Worm (Caenorhabditis elegans) whole organism, early embryonic: ENCODE data around the gene C07H6.9.
A peak's percentile ranks its signal among the peaks of the same experiment; 100 is the strongest.

Source experiments
- B0310.2 ChIP-seq: sonication (generic microtip); optimal IDR thresholded peaks from 2 replicates; lab custom pipeline; 2016; ENCODE audit warnings: mild to moderate bottlenecking, missing genetic modification characterization, missing compliant biosample characterization
- F13C5.2 ChIP-seq: sonication (generic microtip); optimal IDR thresholded peaks from 2 replicates; lab custom pipeline; 2017; ENCODE audit warnings: mild to moderate bottlenecking, missing genetic modification characterization, inconsistent platforms, missing compliant biosample characterization
- aly-1 ChIP-seq: sonication (generic microtip); optimal IDR thresholded peaks from 2 replicates; lab custom pipeline; 2016; ENCODE audit warnings: missing genetic modification characterization, missing compliant biosample characterization
- ama-1 ChIP-seq: fragments of 150-350 bp; optimal IDR thresholded peaks from 2 replicates; lab custom pipeline; 2014
- ceh-13 ChIP-seq: fragments of 200-800 bp; sonication (Bioruptor generic); optimal IDR thresholded peaks from 2 replicates; lab custom pipeline; 2018; ENCODE audit warnings: mild to moderate bottlenecking, missing genetic modification characterization, missing compliant biosample characterization
- ceh-36 ChIP-seq: sonication (generic microtip); optimal IDR thresholded peaks from 2 replicates; lab custom pipeline; 2016; ENCODE audit warnings: missing genetic modification characterization, inconsistent platforms, missing compliant biosample characterization
- ets-7 ChIP-seq: sonication (generic microtip); optimal IDR thresholded peaks from 2 replicates; lab custom pipeline; 2016; ENCODE audit warnings: missing genotype, missing genetic modification characterization, missing compliant biosample characterization
- flt-1 ChIP-seq: fragments of 200-800 bp; sonication (Bioruptor generic); IDR thresholded peaks from 2 replicates; pipeline ENCODE4 v1.3.6; 2022; ENCODE audit warnings: missing genetic modification characterization, missing compliant biosample characterization
- hmbx-1 ChIP-seq: sonication (generic microtip); optimal IDR thresholded peaks from 2 replicates; lab custom pipeline; 2016; ENCODE audit warnings: mild to moderate bottlenecking, missing genetic modification characterization, missing compliant biosample characterization
- hmg-4 ChIP-seq: fragments of 200-800 bp; sonication (Bioruptor generic); optimal IDR thresholded peaks from 2 replicates; lab custom pipeline; 2018; ENCODE audit warnings: mild to moderate bottlenecking, missing genetic modification characterization, missing compliant biosample characterization
- hnd-1 ChIP-seq: sonication (generic microtip); optimal IDR thresholded peaks from 2 replicates; lab custom pipeline; 2016; ENCODE audit warnings: missing genetic modification characterization, missing compliant biosample characterization
- pes-1 ChIP-seq: fragments of 200-800 bp; sonication (Bioruptor generic); IDR thresholded peaks from 2 replicates; pipeline ENCODE4 v1.3.6; 2022; ENCODE audit warnings: missing genetic modification reagents, missing genetic modification characterization, missing compliant biosample characterization
- scrt-1 ChIP-seq: fragments of 200-800 bp; sonication (Bioruptor generic); IDR thresholded peaks from 2 replicates; pipeline ENCODE4 v1.3.6; 2022; ENCODE audit warnings: missing genetic modification characterization, missing compliant biosample characterization
- sea-1 ChIP-seq: fragments of 200-800 bp; sonication (Bioruptor generic); conservative IDR thresholded peaks from 2 replicates; pipeline ENCODE4 v1.3.6; 2022; ENCODE audit warnings: missing genetic modification characterization, missing compliant biosample characterization
- tbx-11 ChIP-seq: fragments of 200-800 bp; sonication (Bioruptor generic); IDR thresholded peaks from 2 replicates; pipeline ENCODE4 v1.3.6; 2022; ENCODE audit warnings: missing genetic modification characterization, missing compliant biosample characterization
- tbx-37 ChIP-seq: fragments of 200-800 bp; sonication (Bioruptor generic); conservative IDR thresholded peaks from 2 replicates; pipeline ENCODE4 v1.3.6; 2022; ENCODE audit warnings: missing genetic modification reagents, missing genetic modification characterization, missing compliant biosample characterization
- tra-4 ChIP-seq: sonication (generic microtip); optimal IDR thresholded peaks from 2 replicates; lab custom pipeline; 2017; ENCODE audit warnings: missing genetic modification characterization, missing compliant biosample characterization

The C07H6.9 gene

ce11 chrIII:7499421-7499902, at the start of gene C07H6.9, which contains the start of gene sap-140:
TSS of gene C07H6.9 (minus strand) at chrIII:7499471.
TSS of gene sap-140 (plus strand) at chrIII:7499738.
- TF ChIP-seq B0310.2 (tag; lab: Kevin White, UChicago) = no peak
- no peak for TF ChIP-seq ets-7 (tag; lab: Kevin White, UChicago)
- peak; percentile 51 for TF ChIP-seq F13C5.2 (tag; lab: Kevin White, UChicago)

- TF ChIP-seq hmg-4 (no peak), pes-1 (GFP tag; lab: Robert Waterston, UW) (no peak), tra-4 (tag; lab: Kevin White, UChicago) (no peak), tbx-37 (GFP tag; lab: Robert Waterston, UW) (no peak), B0310.2 (tag; lab: Kevin White, UChicago) (no peak), ama-1 (lab: Kevin White, UChicago) (no peak), ets-7 (tag; lab: Kevin White, UChicago) (no peak), sea-1 (GFP tag; lab: Robert Waterston, UW) (no peak), hmbx-1 (tag; lab: Kevin White, UChicago) (no peak), scrt-1 (GFP tag; lab: Robert Waterston, UW) (no peak), tbx-11 (GFP tag; lab: Robert Waterston, UW) (no peak), F13C5.2 (tag; lab: Kevin White, UChicago) (no peak), ceh-13 (GFP tag; lab: Kevin White, UChicago) (no peak), hnd-1 (tag; lab: Kevin White, UChicago) (no peak), aly-1 (tag; lab: Kevin White, UChicago) (no peak)
These were observed 49.7 kb upstream of the C07H6.9 start for ce11 chrIII:7548963-7549362.

ce11 chrIII:7545189-7545588, 45.9 kb upstream of the C07H6.9 start:
- no peak for TF ChIP-seq tra-4 (tag; lab: Kevin White, UChicago)
- TF ChIP-seq ceh-36 = peak; percentile 53

ce11 chrIII:7544211-7544610, 44.9 kb upstream of the C07H6.9 start:
- TF ChIP-seq tbx-37 (GFP tag; lab: Robert Waterston, UW) = no peak
- no peak for TF ChIP-seq tra-4 (tag; lab: Kevin White, UChicago)
- TF ChIP-seq hnd-1 (tag; lab: Kevin White, UChicago) = no peak
- TF ChIP-seq aly-1 (tag; lab: Kevin White, UChicago) = no peak
- no peak for TF ChIP-seq F13C5.2 (tag; lab: Kevin White, UChicago)
- no peak for TF ChIP-seq B0310.2 (tag; lab: Kevin White, UChicago)
- TF ChIP-seq scrt-1 (GFP tag; lab: Robert Waterston, UW) = no peak
- no peak for TF ChIP-seq ets-7 (tag; lab: Kevin White, UChicago)
- TF ChIP-seq pes-1 (GFP tag; lab: Robert Waterston, UW) = no peak
- no peak for TF ChIP-seq hmg-4
- no peak for TF ChIP-seq ceh-36
- no peak for TF ChIP-seq hmbx-1 (tag; lab: Kevin White, UChicago)
- no peak for TF ChIP-seq tbx-11 (GFP tag; lab: Robert Waterston, UW)
- TF ChIP-seq ceh-13 (GFP tag; lab: Kevin White, UChicago) = no peak
- TF ChIP-seq ama-1 (lab: Kevin White, UChicago) = no peak
- TF ChIP-seq flt-1 (GFP tag; lab: Robert Waterston, UW) = no peak
- TF ChIP-seq sea-1 (GFP tag; lab: Robert Waterston, UW) = no peak

- TF ChIP-seq hnd-1 (tag; lab: Kevin White, UChicago) (no peak), ceh-13 (GFP tag; lab: Kevin White, UChicago) (no peak), hmg-4 (no peak), tbx-11 (GFP tag; lab: Robert Waterston, UW) (no peak), scrt-1 (GFP tag; lab: Robert Waterston, UW) (no peak), ama-1 (lab: Kevin White, UChicago) (no peak), pes-1 (GFP tag; lab: Robert Waterston, UW) (no peak), aly-1 (tag; lab: Kevin White, UChicago) (no peak), tra-4 (tag; lab: Kevin White, UChicago) (no peak), F13C5.2 (tag; lab: Kevin White, UChicago) (no peak), ets-7 (tag; lab: Kevin White, UChicago) (no peak), sea-1 (GFP tag; lab: Robert Waterston, UW) (no peak), flt-1 (GFP tag; lab: Robert Waterston, UW) (no peak), ceh-36 (no peak), hmbx-1 (tag; lab: Kevin White, UChicago) (no peak), B0310.2 (tag; lab: Kevin White, UChicago) (no peak), tbx-37 (GFP tag; lab: Robert Waterston, UW) (no peak)
These were observed 42.8 kb upstream of the C07H6.9 start for ce11 chrIII:7542037-7542436.

ce11 chrIII:7536559-7536958, 37.3 kb upstream of the C07H6.9 start, which contains the start of gene lin-39:
TSS of gene lin-39 (minus strand) at chrIII:7536632.
- TF ChIP-seq hnd-1 (tag; lab: Kevin White, UChicago) = no peak
- TF ChIP-seq ets-7 (tag; lab: Kevin White, UChicago) = no peak

- TF ChIP-seq ets-7 (tag; lab: Kevin White, UChicago) = no peak
These were observed 36.1 kb upstream of the C07H6.9 start for ce11 chrIII:7535347-7535746.

ce11 chrIII:7534648-7535047, 35.4 kb upstream of the C07H6.9 start:
- TF ChIP-seq tra-4 (tag; lab: Kevin White, UChicago) (no peak), tbx-37 (GFP tag; lab: Robert Waterston, UW) (no peak), hnd-1 (tag; lab: Kevin White, UChicago) (no peak), sea-1 (GFP tag; lab: Robert Waterston, UW) (no peak), ets-7 (tag; lab: Kevin White, UChicago) (no peak)
